Fruit fly (Drosophila melanogaster) whole organism, embryonic: ENCODE measurements around the gene Nlg4.

Experiments
- Atf6 ChIP-seq: fragments of 200-800 bp; sonication (Bioruptor generic); IDR thresholded peaks from 2 replicates; pipeline ENCODE4 v1.3.6; 2022; ENCODE audit warnings: missing biosample characterization, missing genetic modification characterization
- Bgb ChIP-seq: fragments of 200-800 bp; sonication (Bioruptor generic); IDR thresholded peaks from 2 replicates; pipeline ENCODE4 v1.3.6; 2022; ENCODE audit warnings: missing biosample characterization, missing genetic modification characterization; ENCODE audit not compliant: partially characterized antibody
- Blimp-1 ChIP-seq: fragments of 200-800 bp; sonication (Bioruptor generic); optimal IDR thresholded peaks from 3 replicates; lab custom pipeline; 2018; ENCODE audit warnings: missing biosample characterization, missing genetic modification characterization, mild to moderate bottlenecking, moderate library complexity, missing genetic modification reagents
- CG10267 ChIP-seq: fragments of 200-800 bp; sonication (Bioruptor generic); optimal IDR thresholded peaks from 2 replicates; lab custom pipeline; 2018; ENCODE audit warnings: missing biosample characterization, mild to moderate bottlenecking, missing genetic modification characterization, moderate library complexity
- CG10274 ChIP-seq: fragments of 200-800 bp; sonication (Bioruptor generic); optimal IDR thresholded peaks from 3 replicates; lab custom pipeline; 2017; ENCODE audit warnings: missing biosample characterization, mild to moderate bottlenecking, missing genetic modification characterization
- CG11504 ChIP-seq: fragments of 200-800 bp; sonication (Bioruptor generic); optimal IDR thresholded peaks from 3 replicates; lab custom pipeline; 2019; ENCODE audit warnings: missing biosample characterization, mild to moderate bottlenecking, missing genetic modification characterization, moderate library complexity
- CG13424 ChIP-seq: fragments of 200-800 bp; sonication (Bioruptor generic); optimal IDR thresholded peaks from 2 replicates; lab custom pipeline; 2019; ENCODE audit warnings: missing biosample characterization, mild to moderate bottlenecking, missing genetic modification characterization, moderate library complexity
- CG14441 ChIP-seq: fragments of 200-800 bp; sonication (Bioruptor generic); IDR thresholded peaks from 2 replicates; pipeline ENCODE4 v1.3.6; 2022; ENCODE audit warnings: missing biosample characterization, missing genetic modification characterization
- CG15073 ChIP-seq: fragments of 200-800 bp; sonication (Bioruptor generic); optimal IDR thresholded peaks from 2 replicates; lab custom pipeline; 2016; ENCODE audit warnings: missing biosample characterization, missing genetic modification characterization
- CG1603 ChIP-seq: fragments of 200-800 bp; sonication (Bioruptor generic); optimal IDR thresholded peaks from 2 replicates; lab custom pipeline; 2019; ENCODE audit warnings: missing biosample characterization, mild to moderate bottlenecking, missing genetic modification characterization, moderate library complexity
- CG17186 ChIP-seq: fragments of 200-800 bp; sonication (Bioruptor generic); optimal IDR thresholded peaks from 3 replicates; lab custom pipeline; 2017; ENCODE audit warnings: missing biosample characterization, missing genetic modification reagents, missing genetic modification characterization
- CG1832 ChIP-seq: fragments of 200-800 bp; sonication (Bioruptor generic); optimal IDR thresholded peaks from 2 replicates; lab custom pipeline; 2017; ENCODE audit warnings: missing biosample characterization, mild to moderate bottlenecking, missing genetic modification characterization, inconsistent platforms
- CG3065 ChIP-seq: fragments of 200-800 bp; sonication (Bioruptor generic); optimal IDR thresholded peaks from 2 replicates; lab custom pipeline; 2016; ENCODE audit warnings: missing biosample characterization, missing genetic modification characterization
- CG3407 ChIP-seq: fragments of 200-800 bp; sonication (Bioruptor generic); optimal IDR thresholded peaks from 2 replicates; lab custom pipeline; 2018; ENCODE audit warnings: missing biosample characterization, mild to moderate bottlenecking, missing genetic modification characterization
- CG3726 ChIP-seq: fragments of 200-800 bp; sonication (Bioruptor generic); IDR thresholded peaks from 3 replicates; pipeline ENCODE4, ENCODE4 v1.3.6; 2022; ENCODE audit warnings: missing biosample characterization, missing genetic modification characterization
- CG3838 ChIP-seq: fragments of 200-800 bp; sonication (Bioruptor generic); optimal IDR thresholded peaks from 3 replicates; lab custom pipeline; 2016; ENCODE audit warnings: missing biosample characterization, missing genetic modification characterization
- CG8359 ChIP-seq: fragments of 200-800 bp; sonication (Bioruptor generic); optimal IDR thresholded peaks from 2 replicates; lab custom pipeline; 2017; ENCODE audit warnings: missing biosample characterization, mild to moderate bottlenecking, missing genetic modification characterization, borderline replicate concordance
- CG8478 ChIP-seq: fragments of >200 bp; optimal IDR thresholded peaks from 2 replicates; lab custom pipeline; 2018
- CG9817 ChIP-seq: fragments of 200-800 bp; sonication (Bioruptor generic); optimal IDR thresholded peaks from 2 replicates; lab custom pipeline; 2018; ENCODE audit warnings: missing biosample characterization, mild to moderate bottlenecking, missing genetic modification characterization, moderate library complexity
- Camta ChIP-seq: fragments of 200-800 bp; sonication (Bioruptor generic); optimal IDR thresholded peaks from 2 replicates; lab custom pipeline; 2016; ENCODE audit warnings: missing biosample characterization, missing genetic modification characterization
- Chrac-16 ChIP-seq: fragments of 200-800 bp; sonication (Bioruptor generic); optimal IDR thresholded peaks from 3 replicates; lab custom pipeline; 2016; ENCODE audit warnings: missing biosample characterization, missing genetic modification characterization
- Dek ChIP-seq: fragments of 200-800 bp; sonication (Bioruptor generic); optimal IDR thresholded peaks from 3 replicates; lab custom pipeline; 2019; ENCODE audit warnings: missing biosample characterization, mild to moderate bottlenecking, missing genetic modification characterization, moderate library complexity
- E2f1 ChIP-seq: fragments of 200-800 bp; sonication (Bioruptor generic); IDR thresholded peaks from 2 replicates; pipeline ENCODE4 v1.3.6; 2022; ENCODE audit warnings: missing biosample characterization, missing genetic modification characterization
- Elba2 ChIP-seq: fragments of 200-800 bp; sonication (Bioruptor generic); optimal IDR thresholded peaks from 3 replicates; lab custom pipeline; 2016; ENCODE audit warnings: missing biosample characterization, missing genetic modification characterization
- Hmx ChIP-seq: fragments of 200-800 bp; sonication (Bioruptor generic); optimal IDR thresholded peaks from 2 replicates; lab custom pipeline; 2016; ENCODE audit warnings: missing biosample characterization, missing genetic modification characterization
- Mrtf ChIP-seq: fragments of 200-800 bp; sonication (Bioruptor generic); IDR thresholded peaks from 3 replicates; pipeline ENCODE4 v1.3.6; 2022; ENCODE audit warnings: missing biosample characterization, missing genetic modification characterization
- Scr ChIP-seq: fragments of 200-800 bp; sonication (Bioruptor generic); IDR thresholded peaks from 2 replicates; pipeline ENCODE4 v1.3.6; 2022; ENCODE audit warnings: missing biosample characterization, missing genetic modification characterization; ENCODE audit not compliant: partially characterized antibody
- Sry-δ ChIP-seq: fragments of 200-800 bp; sonication (Bioruptor generic); optimal IDR thresholded peaks from 2 replicates; lab custom pipeline; 2016; ENCODE audit warnings: missing biosample characterization, missing genetic modification characterization
- ac ChIP-seq: fragments of 200-800 bp; sonication (Bioruptor generic); optimal IDR thresholded peaks from 3 replicates; lab custom pipeline; 2017; ENCODE audit warnings: missing biosample characterization, mild to moderate bottlenecking, missing genetic modification characterization
- bbx ChIP-seq: fragments of 200-800 bp; sonication (Bioruptor generic); IDR thresholded peaks from 2 replicates; pipeline ENCODE4 v1.3.6; 2022; ENCODE audit warnings: missing biosample characterization, missing genetic modification characterization; ENCODE audit not compliant: partially characterized antibody
- chif ChIP-seq, 2 experiments: fragments of 200-800 bp; sonication (Bioruptor generic); optimal IDR thresholded peaks; 3 replicates each; lab custom pipeline; 2016; ENCODE audit warnings: missing biosample characterization in 2 of 2, missing genetic modification characterization in 2 of 2
- fd96Cb ChIP-seq: fragments of 200-800 bp; sonication (Bioruptor generic); optimal IDR thresholded peaks from 2 replicates; lab custom pipeline; 2018; ENCODE audit warnings: missing biosample characterization, mild to moderate bottlenecking, missing genetic modification characterization, moderate library complexity
- gsb-n ChIP-seq: fragments of 200-800 bp; sonication (Bioruptor generic); optimal IDR thresholded peaks from 3 replicates; lab custom pipeline; 2018; ENCODE audit warnings: missing biosample characterization, mild to moderate bottlenecking, missing genetic modification characterization
- h ChIP-seq: fragments of >200 bp; optimal IDR thresholded peaks from 2 replicates; lab custom pipeline; 2017
- hb ChIP-seq: fragments of 200-800 bp; sonication (Bioruptor generic); IDR thresholded peaks from 3 replicates; pipeline ENCODE4 v1.3.6; 2022; ENCODE audit warnings: missing biosample characterization, missing genetic modification characterization; ENCODE audit not compliant: partially characterized antibody
- mam ChIP-seq: fragments of 200-800 bp; sonication (Bioruptor generic); optimal IDR thresholded peaks from 3 replicates; lab custom pipeline; 2016; ENCODE audit warnings: missing biosample characterization, missing genetic modification characterization
- nau ChIP-seq: fragments of 200-800 bp; sonication (Bioruptor generic); optimal IDR thresholded peaks from 3 replicates; lab custom pipeline; 2017; ENCODE audit warnings: missing biosample characterization, mild to moderate bottlenecking, missing genetic modification characterization, missing genetic modification reagents
- org-1 ChIP-seq: fragments of 200-800 bp; sonication (Bioruptor generic); optimal IDR thresholded peaks from 2 replicates; lab custom pipeline; 2017; ENCODE audit warnings: missing biosample characterization, missing genetic modification characterization
- ro ChIP-seq: fragments of 200-800 bp; sonication (Bioruptor generic); IDR thresholded peaks from 2 replicates; pipeline ENCODE4 v1.3.6; 2022; ENCODE audit warnings: missing biosample characterization, missing genetic modification characterization
- row ChIP-seq: fragments of 200-800 bp; sonication (Bioruptor generic); IDR thresholded peaks from 3 replicates; pipeline ENCODE4 v1.3.6; 2022; ENCODE audit warnings: missing biosample characterization, missing genetic modification characterization
- run ChIP-seq: fragments of 200-800 bp; sonication (Bioruptor generic); optimal IDR thresholded peaks from 3 replicates; lab custom pipeline; 2018; ENCODE audit warnings: missing biosample characterization, mild to moderate bottlenecking, missing genetic modification characterization
- salm ChIP-seq: fragments of 200-800 bp; sonication (Bioruptor generic); optimal IDR thresholded peaks from 2 replicates; lab custom pipeline; 2018; ENCODE audit warnings: missing biosample characterization, mild to moderate bottlenecking, missing genetic modification characterization
- trem ChIP-seq: fragments of 200-800 bp; optimal IDR thresholded peaks from 3 replicates; lab custom pipeline; 2019; ENCODE audit warnings: missing biosample characterization, mild to moderate bottlenecking, missing genetic modification characterization, moderate library complexity
- zfh2 ChIP-seq: fragments of 200-800 bp; sonication (Bioruptor generic); optimal IDR thresholded peaks from 2 replicates; lab custom pipeline; 2016; ENCODE audit warnings: missing biosample characterization, missing genetic modification characterization

The Nlg4 gene

dm6 chr3R:20263793-20264483 lies 59.3 kb downstream of the Nlg4 start (continued):
- TF ChIP-seq Dek (tag; lab: Kevin White, UChicago): no peak
- no peak for TF ChIP-seq CG3065 (GFP tag; lab: Kevin White, UChicago)
- TF ChIP-seq zfh2 (GFP tag; lab: Kevin White, UChicago): no peak
- TF ChIP-seq Hmx (GFP tag; lab: Kevin White, UChicago): no peak
- TF ChIP-seq CG15073 (GFP tag; lab: Kevin White, UChicago): no peak
- TF ChIP-seq Elba2 (GFP tag; lab: Kevin White, UChicago): no peak
- no peak for TF ChIP-seq Chrac-16 (GFP tag; lab: Kevin White, UChicago)
- TF ChIP-seq CG13424 (tag; lab: Kevin White, UChicago): no peak
- TF ChIP-seq Sry-δ (GFP tag; lab: Kevin White, UChicago): no peak
- TF ChIP-seq bbx: no peak
- TF ChIP-seq Blimp-1: no peak
- no peak for TF ChIP-seq Camta (GFP tag; lab: Kevin White, UChicago)
- TF ChIP-seq CG3838 (GFP tag; lab: Kevin White, UChicago): no peak
- no peak for TF ChIP-seq chif (GFP tag; optimal IDR thresholded peaks at IDR 0.05; lab: Kevin White, UChicago)
- TF ChIP-seq hb (GFP tag; lab: Robert Waterston, UW): no peak
- no peak for TF ChIP-seq CG9817 (tag; lab: Kevin White, UChicago)
- TF ChIP-seq Bgb: no peak
- TF ChIP-seq h (lab: Kevin White, UChicago): no peak
- no peak for TF ChIP-seq CG14441
- TF ChIP-seq CG1603: peak; percentile 41
- no peak for TF ChIP-seq ac
- no peak for TF ChIP-seq CG3726 (GFP tag; lab: Robert Waterston, UW)
- TF ChIP-seq gsb-n (tag; lab: Kevin White, UChicago): peak; percentile 29
- no peak for TF ChIP-seq CG10274 (GFP tag; lab: Kevin White, UChicago)
- no peak for TF ChIP-seq CG1832
- TF ChIP-seq fd96Cb (tag; lab: Kevin White, UChicago): no peak
- TF ChIP-seq CG11504 (tag; lab: Kevin White, UChicago): no peak
- no peak for TF ChIP-seq mam
- peak; percentile 20 for TF ChIP-seq org-1 (GFP tag; lab: Kevin White, UChicago)
- no peak for TF ChIP-seq Scr (GFP tag; lab: Robert Waterston, UW)
- TF ChIP-seq run (tag; lab: Kevin White, UChicago): no peak
- TF ChIP-seq CG17186: no peak
- TF ChIP-seq salm (tag; lab: Kevin White, UChicago): peak; percentile 35
- peak; percentile 53 for TF ChIP-seq CG3407
- no peak for TF ChIP-seq trem (tag; lab: Kevin White, UChicago)
- TF ChIP-seq ro (GFP tag; lab: Robert Waterston, UW): no peak
- no peak for TF ChIP-seq row (GFP tag; lab: Robert Waterston, UW)
- no peak for TF ChIP-seq CG8359 (GFP tag; lab: Kevin White, UChicago)
- TF ChIP-seq nau (GFP tag; lab: Kevin White, UChicago): peak; percentile 55
- TF ChIP-seq E2f1 (GFP tag; lab: Robert Waterston, UW): no peak
- no peak for TF ChIP-seq Mrtf (GFP tag; lab: Robert Waterston, UW)
- no peak for TF ChIP-seq CG10267 (tag; lab: Kevin White, UChicago)
- no peak for TF ChIP-seq Atf6 (GFP tag; lab: Robert Waterston, UW)
- TF ChIP-seq CG8478 (lab: Kevin White, UChicago): no peak
- TF ChIP-seq, all 482 proteins: peak for 94
